Worm (Caenorhabditis elegans) whole organism, L4 larva: ENCODE measurements around the gene arle-14.

Source experiments
- F44E2.7 ChIP-seq: fragments of 200-800 bp; sonication (Bioruptor generic); IDR thresholded peaks from 2 replicates; pipeline ENCODE4 v2.1.2; 2022; ENCODE audit warnings: missing genetic modification characterization, missing compliant biosample characterization
- F49E8.2 ChIP-seq: sonication (generic microtip); optimal IDR thresholded peaks from 2 replicates; lab custom pipeline; 2016; ENCODE audit warnings: missing compliant biosample characterization, mild to moderate bottlenecking, missing genetic modification characterization, borderline replicate concordance
- T20F7.1 ChIP-seq: fragments of 200-800 bp; sonication (Bioruptor generic); optimal IDR thresholded peaks from 2 replicates; lab custom pipeline; 2018; ENCODE audit warnings: mild to moderate bottlenecking, missing genetic modification characterization, missing compliant biosample characterization
- Y105C5A.15 ChIP-seq: fragments of 200-800 bp; sonication (Bioruptor generic); IDR thresholded peaks from 2 replicates; pipeline ENCODE4 v1.3.6; 2022; ENCODE audit warnings: missing genetic modification characterization, missing compliant biosample characterization
- ZK337.2 ChIP-seq: fragments of 200-800 bp; sonication (Bioruptor generic); IDR thresholded peaks from 2 replicates; pipeline ENCODE4 v1.3.6; 2022; ENCODE audit warnings: missing genetic modification reagents, missing genetic modification characterization, missing compliant biosample characterization
- aly-2 ChIP-seq: sonication (generic microtip); optimal IDR thresholded peaks from 2 replicates; lab custom pipeline; 2018; ENCODE audit warnings: missing biosample characterization, missing genetic modification characterization
- arid-1 ChIP-seq: fragments of 200-800 bp; sonication (Bioruptor generic); conservative IDR thresholded peaks from 2 replicates; pipeline ENCODE4 v1.3.6; 2022; ENCODE audit warnings: missing genetic modification reagents, missing genetic modification characterization, missing compliant biosample characterization
- ceh-44 ChIP-seq: fragments of 200-800 bp; sonication (Bioruptor generic); IDR thresholded peaks from 2 replicates; pipeline ENCODE4 v1.3.6; 2022; ENCODE audit warnings: missing genetic modification reagents, missing genetic modification characterization, missing compliant biosample characterization
- ceh-82 ChIP-seq: sonication (generic microtip); optimal IDR thresholded peaks from 2 replicates; lab custom pipeline; 2017; ENCODE audit warnings: missing biosample characterization, missing genetic modification characterization
- cey-2 ChIP-seq: sonication (generic microtip); optimal IDR thresholded peaks from 3 replicates; lab custom pipeline; 2017; ENCODE audit warnings: missing genetic modification characterization, mild to moderate bottlenecking, missing compliant biosample characterization, antibody characterized with exemption, borderline replicate concordance; ENCODE audit not compliant: insufficient read depth
- daf-12 ChIP-seq: fragments of 150-350 bp; optimal IDR thresholded peaks from 2 replicates; lab custom pipeline; 2014; ENCODE audit warnings: missing biosample characterization, missing genetic modification reagents, missing genetic modification characterization
- dmd-8 ChIP-seq: fragments of 200-800 bp; sonication (Bioruptor generic); IDR thresholded peaks from 2 replicates; pipeline ENCODE4 v1.3.6; 2022; ENCODE audit warnings: missing genetic modification characterization, missing compliant biosample characterization
- duxl-1 ChIP-seq: sonication (generic microtip); optimal IDR thresholded peaks from 2 replicates; lab custom pipeline; 2016; ENCODE audit warnings: mild to moderate bottlenecking, missing genetic modification characterization, moderate library complexity, missing compliant biosample characterization; ENCODE audit not compliant: poor library complexity
- dve-1 ChIP-seq: sonication (generic microtip); optimal IDR thresholded peaks from 2 replicates; lab custom pipeline; 2017; ENCODE audit warnings: antibody characterized with exemption, mild to moderate bottlenecking, missing genetic modification characterization, missing compliant biosample characterization; ENCODE audit not compliant: insufficient read depth
- egl-27 ChIP-seq: sonication (generic microtip); optimal IDR thresholded peaks from 3 replicates; lab custom pipeline; 2017; ENCODE audit warnings: missing biosample characterization, missing genetic modification reagents, missing genetic modification characterization
- fos-1 ChIP-seq: fragments of 150-350 bp; optimal IDR thresholded peaks from 2 replicates; lab custom pipeline; 2014; ENCODE audit warnings: missing biosample characterization, missing genetic modification characterization
- hif-1 ChIP-seq, 2 experiments: sonication (generic microtip); optimal IDR thresholded peaks; 2 replicates each; lab custom pipeline; 2016 to 2017; ENCODE audit warnings: missing compliant biosample characterization in 2 of 2, missing genetic modification characterization in 2 of 2, missing genetic modification reagents in 2 of 2, missing genotype in 2 of 2, mild to moderate bottlenecking in 1 of 2
- hmg-1.1 ChIP-seq: fragments of 200-800 bp; sonication (Bioruptor generic); IDR thresholded peaks from 2 replicates; pipeline ENCODE4 v1.3.6; 2022; ENCODE audit warnings: missing genetic modification reagents, missing genetic modification characterization, missing compliant biosample characterization
- lin-1 ChIP-seq: fragments of 200-800 bp; sonication (Bioruptor generic); IDR thresholded peaks from 2 replicates; pipeline ENCODE4 v1.3.6; 2022; ENCODE audit warnings: missing genetic modification reagents, missing genetic modification characterization, missing compliant biosample characterization
- lin-29 ChIP-seq: fragments of 200-800 bp; sonication (Bioruptor generic); IDR thresholded peaks from 2 replicates; pipeline ENCODE4 v1.3.6; 2022; ENCODE audit warnings: missing genetic modification reagents, missing genetic modification characterization, missing compliant biosample characterization
- lin-38 ChIP-seq: fragments of 200-800 bp; sonication (Bioruptor generic); IDR thresholded peaks from 2 replicates; pipeline ENCODE4 v1.3.6; 2022; ENCODE audit warnings: missing genetic modification reagents, missing genetic modification characterization, missing compliant biosample characterization
- lin-39 ChIP-seq: fragments of 150-350 bp; optimal IDR thresholded peaks from 2 replicates; lab custom pipeline; 2014; ENCODE audit warnings: missing biosample characterization, missing genetic modification reagents, missing genetic modification characterization
- lir-3 ChIP-seq: sonication (generic microtip); optimal IDR thresholded peaks from 2 replicates; lab custom pipeline; 2016; ENCODE audit warnings: mild to moderate bottlenecking, missing genetic modification characterization, missing compliant biosample characterization
- madf-5 ChIP-seq, 2 experiments: fragments of 200-800 bp; sonication (Bioruptor generic); IDR thresholded peaks; 2 replicates each; pipeline ENCODE4 v1.3.6; 2022; ENCODE audit warnings: missing compliant biosample characterization in 2 of 2, missing genetic modification characterization in 2 of 2
- mdl-1 ChIP-seq, 2 experiments: fragments of 150-350 bp in 1 of 2; sonication (generic microtip) in 1 of 2; optimal IDR thresholded peaks; 2 replicates each; lab custom pipeline; 2014 to 2017; ENCODE audit warnings: missing biosample characterization in 2 of 2, missing genetic modification characterization in 2 of 2
- mdt-29 ChIP-seq: fragments of 200-800 bp; sonication (Bioruptor generic); IDR thresholded peaks from 2 replicates; pipeline ENCODE4 v1.3.6; 2022; ENCODE audit warnings: missing genetic modification reagents, missing genetic modification characterization, missing compliant biosample characterization
- mxl-2 ChIP-seq: fragments of 200-800 bp; sonication (Bioruptor generic); conservative IDR thresholded peaks from 2 replicates; pipeline ENCODE4 v1.3.6; 2022; ENCODE audit warnings: missing genetic modification reagents, missing genetic modification characterization, missing compliant biosample characterization
- nhr-102 ChIP-seq: sonication (generic microtip); optimal IDR thresholded peaks from 2 replicates; lab custom pipeline; 2016; ENCODE audit warnings: mild to moderate bottlenecking, missing genetic modification characterization, moderate library complexity, missing compliant biosample characterization
- nhr-111 ChIP-seq: fragments of 200-800 bp; sonication (Bioruptor generic); optimal IDR thresholded peaks from 2 replicates; lab custom pipeline; 2018; ENCODE audit warnings: mild to moderate bottlenecking, missing genetic modification characterization, missing compliant biosample characterization
- nhr-25 ChIP-seq: sonication (generic microtip); optimal IDR thresholded peaks from 2 replicates; lab custom pipeline; 2017; ENCODE audit warnings: missing genetic modification characterization, mild to moderate bottlenecking, missing compliant biosample characterization, antibody characterized with exemption, moderate library complexity, borderline replicate concordance; ENCODE audit not compliant: insufficient read depth
- nhr-28 ChIP-seq: fragments of 150-350 bp; optimal IDR thresholded peaks from 2 replicates; lab custom pipeline; 2014; ENCODE audit warnings: missing biosample characterization, missing genetic modification characterization
- nhr-41 ChIP-seq: fragments of 200-800 bp; sonication (Bioruptor generic); IDR thresholded peaks from 2 replicates; pipeline ENCODE4 v1.3.6; 2022; ENCODE audit warnings: missing genetic modification reagents, missing genetic modification characterization, missing compliant biosample characterization
- nhr-42 ChIP-seq: fragments of 200-800 bp; sonication (Bioruptor generic); IDR thresholded peaks from 2 replicates; pipeline ENCODE4 v1.3.6; 2022; ENCODE audit warnings: missing genetic modification characterization, missing compliant biosample characterization
- nhr-76 ChIP-seq: fragments of 150-350 bp; optimal IDR thresholded peaks from 2 replicates; lab custom pipeline; 2014; ENCODE audit warnings: missing biosample characterization, missing genetic modification characterization
- nhr-77 ChIP-seq: fragments of 150-350 bp; optimal IDR thresholded peaks from 2 replicates; lab custom pipeline; 2014; ENCODE audit warnings: missing biosample characterization, missing genetic modification characterization
- pha-4 ChIP-seq, 2 experiments: fragments of 150-350 bp in 1 of 2; fragments of 200-800 bp in 1 of 2; sonication (Bioruptor generic) in 1 of 2; IDR thresholded peaks in 1 of 2; optimal IDR thresholded peaks in 1 of 2; 2 replicates each; pipeline versions ENCODE4 v1.3.6 to Lab custom; 2014 to 2022; ENCODE audit warnings: missing genetic modification characterization in 2 of 2, missing genetic modification reagents in 2 of 2, missing biosample characterization in 1 of 2, missing compliant biosample characterization in 1 of 2
- php-3 ChIP-seq: fragments of 200-800 bp; sonication (Bioruptor generic); IDR thresholded peaks from 2 replicates; pipeline ENCODE4 v1.3.6; 2022; ENCODE audit warnings: missing genetic modification reagents, missing genetic modification characterization, missing compliant biosample characterization
- pqm-1 ChIP-seq: sonication (generic microtip); optimal IDR thresholded peaks from 2 replicates; lab custom pipeline; 2017; ENCODE audit warnings: missing biosample characterization, missing genetic modification characterization
- set-16 ChIP-seq: fragments of 200-800 bp; sonication (Bioruptor generic); IDR thresholded peaks from 2 replicates; pipeline ENCODE4 v1.3.6; 2022; ENCODE audit warnings: missing genetic modification reagents, missing genetic modification characterization, missing compliant biosample characterization
- skn-1 ChIP-seq: fragments of 150-350 bp; optimal IDR thresholded peaks from 2 replicates; lab custom pipeline; 2014; ENCODE audit warnings: missing biosample characterization, missing genetic modification characterization
- snpc-1.2 ChIP-seq: fragments of 200-800 bp; sonication (Bioruptor generic); IDR thresholded peaks from 2 replicates; pipeline ENCODE4 v1.3.6; 2022; ENCODE audit warnings: missing genetic modification reagents, missing genetic modification characterization, missing compliant biosample characterization
- tag-97 ChIP-seq: fragments of 200-800 bp; sonication (Bioruptor generic); IDR thresholded peaks from 2 replicates; pipeline ENCODE4 v1.3.6; 2022; ENCODE audit warnings: missing genetic modification characterization, missing compliant biosample characterization
- tra-1 ChIP-seq: fragments of 200-800 bp; sonication (Bioruptor generic); IDR thresholded peaks from 2 replicates; pipeline ENCODE4 v1.3.6; 2022; ENCODE audit warnings: missing genetic modification reagents, missing genetic modification characterization, missing compliant biosample characterization
- unc-130 ChIP-seq: sonication (generic microtip); optimal IDR thresholded peaks from 2 replicates; lab custom pipeline; 2016; ENCODE audit warnings: missing genetic modification reagents, missing genetic modification characterization, missing compliant biosample characterization
- unc-62 ChIP-seq, 3 experiments: fragments of 150-350 bp in 1 of 3; sonication (generic microtip); optimal IDR thresholded peaks in 2 of 3; peaks in 1 of 3; 1 replicate in 1 of 3; 2 replicates in 2 of 3; lab custom pipeline; 2014 to 2017; ENCODE audit warnings: missing biosample characterization in 3 of 3, missing genetic modification characterization in 3 of 3, missing genetic modification reagents in 3 of 3, missing genotype in 1 of 3
- zip-2 ChIP-seq: fragments of 150-350 bp; optimal IDR thresholded peaks from 2 replicates; lab custom pipeline; 2014; ENCODE audit warnings: missing biosample characterization, missing genetic modification characterization
- ztf-11 ChIP-seq: fragments of 150-350 bp; optimal IDR thresholded peaks from 2 replicates; lab custom pipeline; 2014; ENCODE audit warnings: missing biosample characterization, missing genetic modification characterization
- ztf-7 ChIP-seq: fragments of 150-350 bp; optimal IDR thresholded peaks from 2 replicates; lab custom pipeline; 2014; ENCODE audit warnings: missing biosample characterization, missing genetic modification characterization

The arle-14 gene

DNA sequence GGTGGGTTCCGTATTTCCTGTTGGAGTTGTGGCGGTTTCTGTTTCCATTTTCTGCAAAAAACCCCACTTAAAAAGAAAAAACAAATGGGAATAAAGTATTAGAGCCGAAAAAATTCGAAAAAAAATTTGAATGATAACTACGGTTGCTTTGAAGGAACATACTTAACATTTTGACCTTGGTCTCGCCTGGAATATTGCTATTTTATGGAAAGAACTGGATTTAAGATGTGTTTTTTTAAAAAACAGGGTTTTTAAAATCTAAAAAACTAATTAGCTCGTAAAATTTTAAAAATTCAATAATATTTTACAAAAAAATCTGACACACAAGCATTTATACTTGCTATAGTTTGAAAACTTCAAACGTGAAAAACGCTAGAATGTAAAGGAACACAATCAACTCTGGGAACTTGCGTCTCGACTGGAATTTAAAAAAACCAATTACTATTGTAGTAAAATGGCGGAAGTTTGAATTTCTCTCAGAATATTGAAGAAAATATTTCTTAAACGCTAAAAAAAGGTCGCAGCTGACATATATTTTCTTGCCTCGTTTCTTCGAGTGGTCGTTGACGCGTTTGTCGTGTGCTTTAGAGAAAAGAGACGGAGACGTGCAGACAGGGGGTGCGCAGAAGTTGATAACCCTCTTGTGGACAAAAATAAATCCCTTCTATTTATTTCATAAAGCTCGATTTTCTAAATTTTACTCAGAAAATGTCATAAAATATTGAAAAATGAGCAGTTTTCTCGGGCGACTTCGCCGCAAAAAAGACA, 5.4 kb downstream of the arle-14 start, which contains the start of the genes lgg-3 and rgs-5 (continued):
- TF ChIP-seq lin-1 (GFP tag; lab: Robert Waterston, UW) (no peak), cey-2 (tag; lab: Kevin White, UChicago) (no peak), unc-130 (GFP tag; lab: Kevin White, UChicago) (no peak), nhr-111 (GFP tag; lab: Kevin White, UChicago) (no peak), nhr-28 (tag; lab: Kevin White, UChicago) (peak; percentile 51), T20F7.1 (GFP tag; lab: Kevin White, UChicago) (no peak), snpc-1.2 (GFP tag; lab: Robert Waterston, UW) (no peak), php-3 (no peak), ztf-7 (tag; lab: Kevin White, UChicago) (no peak), mdl-1 (tag; optimal IDR thresholded peaks at IDR 0.05; lab: Kevin White, UChicago) (no peak), hif-1 (tag; optimal IDR thresholded peaks at IDR 0.05; lab: Kevin White, UChicago) (peak in 1 of 2 experiments; percentile 22), lin-39 (tag; lab: Kevin White, UChicago) (no peak), lir-3 (tag; lab: Kevin White, UChicago) (no peak), hmg-1.1 (GFP tag; lab: Robert Waterston, UW) (no peak), zip-2 (tag; lab: Kevin White, UChicago) (no peak), nhr-77 (tag; lab: Kevin White, UChicago) (no peak), skn-1 (tag; lab: Kevin White, UChicago) (no peak), nhr-102 (tag; lab: Kevin White, UChicago) (no peak), ztf-11 (tag; lab: Kevin White, UChicago) (no peak), aly-2 (tag; lab: Kevin White, UChicago) (no peak), duxl-1 (tag; lab: Kevin White, UChicago) (no peak), nhr-76 (tag; lab: Kevin White, UChicago) (no peak), madf-5 (GFP tag; IDR thresholded peaks at IDR 0.05; lab: Robert Waterston, UW) (no peak), dmd-8 (GFP tag; lab: Robert Waterston, UW) (no peak), Y105C5A.15 (GFP tag; lab: Robert Waterston, UW) (no peak), F49E8.2 (tag; lab: Kevin White, UChicago) (peak; percentile 82), lin-29 (GFP tag; lab: Robert Waterston, UW) (no peak), nhr-41 (GFP tag; lab: Robert Waterston, UW) (no peak), F44E2.7 (GFP tag; lab: Robert Waterston, UW) (no peak), pqm-1 (tag; lab: Kevin White, UChicago) (no peak), ceh-82 (tag; lab: Kevin White, UChicago) (no peak), mdt-29 (GFP tag; lab: Robert Waterston, UW) (no peak), daf-12 (tag; lab: Kevin White, UChicago) (no peak), arid-1 (GFP tag; lab: Robert Waterston, UW) (no peak), unc-62 (GFP tag; optimal IDR thresholded peaks at IDR 0.05 in 1 of 2; lab: Kevin White, UChicago) (no peak), unc-62 (tag; optimal IDR thresholded peaks at IDR 0.05; lab: Kevin White, UChicago) (no peak), fos-1 (no peak), nhr-42 (GFP tag; lab: Robert Waterston, UW) (no peak), pha-4 (GFP tag; IDR thresholded peaks at IDR 0.05; lab: Robert Waterston, UW) (no peak), pha-4 (tag; optimal IDR thresholded peaks at IDR 0.05; lab: Kevin White, UChicago) (no peak), egl-27 (tag; lab: Kevin White, UChicago) (no peak), tra-1 (no peak), ZK337.2 (GFP tag; lab: Robert Waterston, UW) (no peak), mxl-2 (GFP tag; lab: Robert Waterston, UW) (no peak), nhr-25 (tag; lab: Kevin White, UChicago) (no peak), dve-1 (tag; lab: Kevin White, UChicago) (peak; percentile 1), set-16 (GFP tag; lab: Robert Waterston, UW) (no peak), lin-38 (GFP tag; lab: Robert Waterston, UW) (peak; percentile 39; the same call in 1 of the 2 replicates), tag-97 (no peak), ceh-44 (GFP tag; lab: Robert Waterston, UW) (no peak)
